Worm (Caenorhabditis elegans) whole organism, young adult: ENCODE results near the gene lex-1.
A peak's percentile ranks its signal among the peaks of the same experiment; 100 is the strongest.

Source experiments
- B0336.3 ChIP-seq: fragments of 200-800 bp; sonication (Bioruptor generic); IDR thresholded peaks from 2 replicates; pipeline ENCODE4 v1.3.6; 2022; ENCODE audit warnings: missing genetic modification characterization, missing compliant biosample characterization
- C06A6.2 ChIP-seq: fragments of 200-800 bp; sonication (Bioruptor generic); conservative IDR thresholded peaks from 2 replicates; pipeline ENCODE4 v1.3.6; 2022; ENCODE audit warnings: missing genetic modification characterization, missing compliant biosample characterization
- C17E4.6 ChIP-seq: fragments of 200-800 bp; sonication (Bioruptor generic); IDR thresholded peaks from 2 replicates; pipeline ENCODE4 v1.3.6; 2022; ENCODE audit warnings: missing genetic modification reagents, missing genetic modification characterization, missing compliant biosample characterization
- F33H1.4 ChIP-seq: fragments of 200-800 bp; sonication (Bioruptor generic); IDR thresholded peaks from 2 replicates; pipeline ENCODE4 v1.3.6; 2022; ENCODE audit warnings: missing genetic modification reagents, missing genetic modification characterization, missing compliant biosample characterization
- F39B2.1 ChIP-seq: fragments of 200-800 bp; sonication (Bioruptor generic); IDR thresholded peaks from 2 replicates; pipeline ENCODE4 v1.3.6; 2022; ENCODE audit warnings: missing genetic modification reagents, missing genetic modification characterization, missing compliant biosample characterization
- K11D2.4 ChIP-seq: fragments of 200-800 bp; sonication (Bioruptor generic); IDR thresholded peaks from 2 replicates; pipeline ENCODE4 v1.3.6; 2022; ENCODE audit warnings: missing genetic modification reagents, missing genetic modification characterization, missing compliant biosample characterization
- K12H6.12 ChIP-seq: fragments of 200-800 bp; sonication (Bioruptor generic); optimal IDR thresholded peaks from 2 replicates; lab custom pipeline; 2018; ENCODE audit warnings: mild to moderate bottlenecking, missing genetic modification characterization, missing compliant biosample characterization
- Y53G8AR.9 ChIP-seq: fragments of 200-800 bp; sonication (Bioruptor generic); conservative IDR thresholded peaks from 2 replicates; pipeline ENCODE4 v1.3.6; 2022; ENCODE audit warnings: missing genetic modification reagents, missing genetic modification characterization, missing compliant biosample characterization
- Y56A3A.18 ChIP-seq: fragments of 200-800 bp; sonication (Bioruptor generic); IDR thresholded peaks from 2 replicates; pipeline ENCODE4 v1.3.6; 2022; ENCODE audit warnings: missing genetic modification reagents, missing genetic modification characterization, missing compliant biosample characterization
- Y67H2A.10 ChIP-seq: fragments of 200-800 bp; sonication (Bioruptor generic); conservative IDR thresholded peaks from 2 replicates; pipeline ENCODE4 v1.3.6; 2022; ENCODE audit warnings: missing genetic modification reagents, missing genetic modification characterization, missing compliant biosample characterization
- Y95B8A.8 ChIP-seq: fragments of 200-800 bp; sonication (Bioruptor generic); IDR thresholded peaks from 2 replicates; pipeline ENCODE4 v1.3.6; 2022; ENCODE audit warnings: missing genetic modification reagents, missing genetic modification characterization, missing compliant biosample characterization
- athp-1 ChIP-seq: sonication (generic microtip); optimal IDR thresholded peaks from 2 replicates; lab custom pipeline; 2017; ENCODE audit warnings: mild to moderate bottlenecking, missing genetic modification characterization, missing compliant biosample characterization
- bed-1 ChIP-seq: fragments of 200-800 bp; sonication (Bioruptor generic); IDR thresholded peaks from 2 replicates; pipeline ENCODE4 v1.3.6; 2022; ENCODE audit warnings: missing genetic modification reagents, missing genetic modification characterization, missing compliant biosample characterization
- cebp-1 ChIP-seq, 2 experiments: fragments of 200-800 bp in 1 of 2; sonication (Bioruptor generic) in 1 of 2; sonication (generic microtip) in 1 of 2; IDR thresholded peaks in 1 of 2; optimal IDR thresholded peaks in 1 of 2; 2 replicates each; pipeline versions ENCODE4 v1.3.6 to Lab custom; 2017 to 2022; ENCODE audit warnings: missing compliant biosample characterization in 2 of 2, missing genetic modification characterization in 2 of 2, mild to moderate bottlenecking in 1 of 2, missing genetic modification reagents in 1 of 2, moderate library complexity in 1 of 2
- cebp-2 ChIP-seq: fragments of 200-800 bp; sonication (Bioruptor generic); IDR thresholded peaks from 2 replicates; pipeline ENCODE4 v1.3.6; 2022; ENCODE audit warnings: missing genetic modification characterization, missing compliant biosample characterization
- ceh-27 ChIP-seq: fragments of 200-800 bp; sonication (Bioruptor generic); optimal IDR thresholded peaks from 2 replicates; lab custom pipeline; 2018; ENCODE audit warnings: mild to moderate bottlenecking, missing genetic modification characterization, moderate library complexity, missing compliant biosample characterization
- chd-7 ChIP-seq: sonication (generic microtip); optimal IDR thresholded peaks from 2 replicates; lab custom pipeline; 2016; ENCODE audit warnings: mild to moderate bottlenecking, missing genetic modification characterization, moderate library complexity, missing compliant biosample characterization
- dox-1 ChIP-seq: fragments of 200-800 bp; sonication (Bioruptor generic); IDR thresholded peaks from 2 replicates; pipeline ENCODE4 v1.3.6; 2022; ENCODE audit warnings: missing genetic modification reagents, missing genetic modification characterization, missing compliant biosample characterization
- dpl-1 ChIP-seq: fragments of 150-350 bp; optimal IDR thresholded peaks from 2 replicates; lab custom pipeline; 2014; ENCODE audit warnings: missing biosample characterization, missing genetic modification reagents, missing genetic modification characterization
- efl-1 ChIP-seq: fragments of 150-350 bp; optimal IDR thresholded peaks from 2 replicates; lab custom pipeline; 2014; ENCODE audit warnings: missing biosample characterization, missing genetic modification reagents, missing genetic modification characterization
- fkh-3 ChIP-seq: sonication (generic microtip); optimal IDR thresholded peaks from 2 replicates; lab custom pipeline; 2016; ENCODE audit warnings: mild to moderate bottlenecking, missing genetic modification characterization, missing compliant biosample characterization
- hlh-12 ChIP-seq: sonication (generic microtip); optimal IDR thresholded peaks from 2 replicates; lab custom pipeline; 2016; ENCODE audit warnings: missing genetic modification characterization, missing compliant biosample characterization
- let-607 ChIP-seq, 2 experiments: fragments of 200-800 bp in 1 of 2; sonication (Bioruptor generic) in 1 of 2; sonication (generic microtip) in 1 of 2; optimal IDR thresholded peaks; 2 replicates each; lab custom pipeline; 2016 to 2018; ENCODE audit warnings: mild to moderate bottlenecking in 2 of 2, missing compliant biosample characterization in 2 of 2, missing genetic modification characterization in 2 of 2, moderate library complexity in 2 of 2, missing genotype in 1 of 2
- lin-54 ChIP-seq: fragments of 200-800 bp; sonication (Bioruptor generic); optimal IDR thresholded peaks from 2 replicates; lab custom pipeline; 2018; ENCODE audit warnings: mild to moderate bottlenecking, missing genetic modification characterization, missing compliant biosample characterization
- lsy-27 ChIP-seq: sonication (generic microtip); optimal IDR thresholded peaks from 2 replicates; lab custom pipeline; 2017; ENCODE audit warnings: missing genetic modification characterization, mild to moderate bottlenecking, missing compliant biosample characterization, antibody characterized with exemption, missing genotype, borderline replicate concordance; ENCODE audit not compliant: insufficient read depth
- madf-6 ChIP-seq: fragments of 200-800 bp; sonication (Bioruptor generic); IDR thresholded peaks from 2 replicates; pipeline ENCODE4 v1.3.6; 2022; ENCODE audit warnings: missing genetic modification reagents, missing genetic modification characterization, missing compliant biosample characterization
- nfyb-1 ChIP-seq: fragments of 200-800 bp; sonication (Bioruptor generic); IDR thresholded peaks from 2 replicates; pipeline ENCODE4 v1.3.6; 2022; ENCODE audit warnings: missing genetic modification reagents, missing genetic modification characterization, missing compliant biosample characterization
- nhr-120 ChIP-seq: fragments of 200-800 bp; sonication (Bioruptor generic); IDR thresholded peaks from 2 replicates; pipeline ENCODE4 v1.3.6; 2022; ENCODE audit warnings: missing genetic modification characterization, missing compliant biosample characterization
- nhr-179 ChIP-seq: sonication (generic microtip); optimal IDR thresholded peaks from 2 replicates; lab custom pipeline; 2016; ENCODE audit warnings: mild to moderate bottlenecking, missing genetic modification characterization, missing compliant biosample characterization
- nhr-80 ChIP-seq: sonication (generic microtip); optimal IDR thresholded peaks from 2 replicates; lab custom pipeline; 2016; ENCODE audit warnings: missing genetic modification characterization, missing compliant biosample characterization
- pha-4 ChIP-seq: fragments of 150-350 bp; sonication (generic microtip); optimal IDR thresholded peaks from 2 replicates; lab custom pipeline; 2014; ENCODE audit warnings: missing biosample characterization, missing genetic modification reagents, missing genetic modification characterization
- rcor-1 ChIP-seq: fragments of 200-800 bp; sonication (Bioruptor generic); IDR thresholded peaks from 2 replicates; pipeline ENCODE4 v1.3.6; 2022; ENCODE audit warnings: missing genetic modification reagents, missing genetic modification characterization, missing compliant biosample characterization
- repo-1 ChIP-seq: sonication (generic microtip); optimal IDR thresholded peaks from 2 replicates; lab custom pipeline; 2017; ENCODE audit warnings: mild to moderate bottlenecking, missing genetic modification characterization, missing compliant biosample characterization
- snpc-1.1 ChIP-seq: sonication (generic microtip); optimal IDR thresholded peaks from 2 replicates; lab custom pipeline; 2017; ENCODE audit warnings: missing genetic modification characterization, mild to moderate bottlenecking, missing compliant biosample characterization, antibody characterized with exemption, moderate library complexity, missing genotype, missing genetic modification reagents; ENCODE audit not compliant: insufficient read depth
- snpc-4 ChIP-seq, 5 experiments: fragments of 150-350 bp in 1 of 5; sonication (generic microtip) in 4 of 5; optimal IDR thresholded peaks; 2 replicates each; lab custom pipeline; 2014 to 2018; ENCODE audit warnings: missing genetic modification characterization in 5 of 5, missing biosample characterization in 3 of 5, antibody characterized with exemption in 2 of 5, mild to moderate bottlenecking in 2 of 5, missing compliant biosample characterization in 2 of 5, missing genotype in 2 of 5, moderate library complexity in 2 of 5, missing genetic modification reagents in 1 of 5
- sptf-2 ChIP-seq: fragments of 200-800 bp; sonication (Bioruptor generic); optimal IDR thresholded peaks from 2 replicates; lab custom pipeline; 2018; ENCODE audit warnings: mild to moderate bottlenecking, missing genetic modification characterization, missing compliant biosample characterization
- tbp1 ChIP-seq: fragments of 200-800 bp; sonication (Bioruptor generic); optimal IDR thresholded peaks from 2 replicates; lab custom pipeline; 2018; ENCODE audit warnings: mild to moderate bottlenecking, missing genetic modification characterization, missing compliant biosample characterization
- tbx-9 ChIP-seq: sonication (generic microtip); optimal IDR thresholded peaks from 2 replicates; lab custom pipeline; 2016; ENCODE audit warnings: borderline replicate concordance, missing genetic modification characterization, inconsistent platforms, missing compliant biosample characterization
- tlf-1 ChIP-seq: fragments of 200-800 bp; sonication (Bioruptor generic); optimal IDR thresholded peaks from 2 replicates; lab custom pipeline; 2018; ENCODE audit warnings: mild to moderate bottlenecking, missing genetic modification characterization, missing compliant biosample characterization
- xnd-1 ChIP-seq: sonication (generic microtip); optimal IDR thresholded peaks from 2 replicates; lab custom pipeline; 2016; ENCODE audit warnings: missing genotype, missing genetic modification reagents, missing genetic modification characterization, missing compliant biosample characterization
- zfh-2 ChIP-seq: fragments of 200-800 bp; sonication (Bioruptor generic); conservative IDR thresholded peaks from 2 replicates; pipeline ENCODE4 v1.3.6; 2022; ENCODE audit warnings: missing genetic modification reagents, missing genetic modification characterization, missing compliant biosample characterization
- zim-3 ChIP-seq: sonication (generic microtip); optimal IDR thresholded peaks from 2 replicates; lab custom pipeline; 2017; ENCODE audit warnings: mild to moderate bottlenecking, missing genetic modification characterization, moderate library complexity, missing compliant biosample characterization
- ztf-22 ChIP-seq: fragments of 200-800 bp; sonication (Bioruptor generic); optimal IDR thresholded peaks from 2 replicates; lab custom pipeline; 2018; ENCODE audit warnings: mild to moderate bottlenecking, missing genetic modification characterization, moderate library complexity, missing compliant biosample characterization
- ztf-26 ChIP-seq: sonication (generic microtip); optimal IDR thresholded peaks from 2 replicates; lab custom pipeline; 2017; ENCODE audit warnings: missing genetic modification characterization, missing compliant biosample characterization
- ztf-3 ChIP-seq: fragments of 200-800 bp; sonication (Bioruptor generic); optimal IDR thresholded peaks from 2 replicates; lab custom pipeline; 2018; ENCODE audit warnings: mild to moderate bottlenecking, missing genetic modification characterization, missing compliant biosample characterization

Gene lex-1

ce11 chrIV:12086498-12086897 is 7.2 kb downstream of the lex-1 start (continued):
- TF ChIP-seq let-607 (tag; optimal IDR thresholded peaks at IDR 0.05; lab: Kevin White, UChicago) (peak; percentile 63 to 65), bed-1 (GFP tag; lab: Robert Waterston, UW) (no peak), nhr-80 (tag; lab: Kevin White, UChicago) (peak; percentile 52), cebp-1 (GFP tag; IDR thresholded peaks at IDR 0.05; lab: Robert Waterston, UW) (no peak), cebp-1 (tag; optimal IDR thresholded peaks at IDR 0.05; lab: Kevin White, UChicago) (peak; percentile 79), snpc-1.1 (tag; lab: Kevin White, UChicago) (no peak)

DNA sequence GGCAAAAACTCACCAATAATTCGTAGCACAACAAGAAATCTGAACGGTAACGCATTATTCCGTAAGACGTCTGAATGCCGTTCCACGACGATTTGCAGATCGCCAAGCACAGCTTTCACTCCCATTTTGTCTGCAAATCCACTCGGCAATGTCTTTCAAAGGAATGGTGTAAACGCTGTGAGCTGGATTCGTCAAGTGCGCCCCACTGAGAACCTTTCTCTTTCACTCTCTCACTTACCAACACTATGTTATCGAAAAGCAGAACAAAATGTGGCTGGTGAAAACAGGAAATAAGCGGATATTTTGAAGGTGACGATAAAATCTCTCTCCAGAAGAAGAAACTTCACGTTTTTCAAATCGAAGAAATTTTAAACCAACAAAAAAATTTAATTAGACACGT is 9.6 kb downstream of the lex-1 start:
- TF ChIP-seq tlf-1 (GFP tag; lab: Kevin White, UChicago), result no peak
- no peak for TF ChIP-seq nfyb-1 (GFP tag; lab: Robert Waterston, UW)
- TF ChIP-seq dpl-1 (GFP tag; lab: Kevin White, UChicago), result no peak
- peak; percentile 35; the same call in 1 of the 2 replicates for TF ChIP-seq madf-6 (GFP tag; lab: Robert Waterston, UW)
- TF ChIP-seq F33H1.4 (GFP tag; lab: Robert Waterston, UW), result no peak
- no peak for TF ChIP-seq fkh-3 (tag; lab: Kevin White, UChicago)
- TF ChIP-seq athp-1 (tag; lab: Kevin White, UChicago), result no peak
- no peak for TF ChIP-seq repo-1
- TF ChIP-seq zfh-2 (GFP tag; lab: Robert Waterston, UW), result no peak
- peak; percentile 39 for TF ChIP-seq ceh-27 (GFP tag; lab: Kevin White, UChicago)
- TF ChIP-seq C06A6.2 (GFP tag; lab: Robert Waterston, UW), result no peak
- no peak for TF ChIP-seq tbp1 (GFP tag; lab: Kevin White, UChicago)
- TF ChIP-seq let-607 (tag; optimal IDR thresholded peaks at IDR 0.05; lab: Kevin White, UChicago), result no peak
- TF ChIP-seq zim-3 (tag; lab: Kevin White, UChicago), result no peak
- no peak for TF ChIP-seq chd-7 (tag; lab: Kevin White, UChicago)
- TF ChIP-seq sptf-2 (GFP tag; lab: Kevin White, UChicago), result no peak
- TF ChIP-seq tbx-9, result no peak
- TF ChIP-seq Y56A3A.18 (GFP tag; lab: Robert Waterston, UW), result 0 out of 2 replicates have a peak, but pooled peaks have one; percentile 10
- TF ChIP-seq K12H6.12 (tag; lab: Kevin White, UChicago), result no peak
- TF ChIP-seq snpc-1.1 (tag; lab: Kevin White, UChicago), result no peak
- no peak for TF ChIP-seq pha-4
- no peak for TF ChIP-seq C17E4.6 (GFP tag; lab: Robert Waterston, UW)
- no peak for TF ChIP-seq xnd-1 (tag; lab: Kevin White, UChicago)
- no peak for TF ChIP-seq snpc-4 (GFP tag; optimal IDR thresholded peaks at IDR 0.05; lab: Kevin White, UChicago)
- no peak for TF ChIP-seq snpc-4 (tag; optimal IDR thresholded peaks at IDR 0.05; lab: Kevin White, UChicago)
- no peak for TF ChIP-seq ztf-22 (GFP tag; lab: Kevin White, UChicago)
- no peak for TF ChIP-seq rcor-1 (GFP tag; lab: Robert Waterston, UW)
- no peak for TF ChIP-seq dox-1
- TF ChIP-seq cebp-2, result 0 out of 2 replicates have a peak, but pooled peaks have one; percentile 43
- no peak for TF ChIP-seq nhr-179 (tag; lab: Kevin White, UChicago)
- no peak for TF ChIP-seq F39B2.1
- TF ChIP-seq lsy-27, result no peak
- no peak for TF ChIP-seq Y95B8A.8 (GFP tag; lab: Robert Waterston, UW)
- no peak for TF ChIP-seq ztf-3 (GFP tag; lab: Kevin White, UChicago)
- TF ChIP-seq K11D2.4, result no peak
- TF ChIP-seq efl-1 (GFP tag; lab: Kevin White, UChicago), result no peak
- TF ChIP-seq Y67H2A.10 (GFP tag; lab: Robert Waterston, UW), result no peak
- no peak for TF ChIP-seq Y53G8AR.9 (GFP tag; lab: Robert Waterston, UW)
- TF ChIP-seq lin-54, result no peak
- no peak for TF ChIP-seq nhr-120 (GFP tag; lab: Robert Waterston, UW)
- no peak for TF ChIP-seq cebp-1 (GFP tag; IDR thresholded peaks at IDR 0.05; lab: Robert Waterston, UW)
- TF ChIP-seq cebp-1 (tag; optimal IDR thresholded peaks at IDR 0.05; lab: Kevin White, UChicago), result peak; percentile 25
- 0 out of 2 replicates have a peak, but pooled peaks have one; percentile 39 for TF ChIP-seq B0336.3 (GFP tag; lab: Robert Waterston, UW)
- TF ChIP-seq hlh-12 (tag; lab: Kevin White, UChicago), result no peak
- TF ChIP-seq nhr-80 (tag; lab: Kevin White, UChicago), result peak; percentile 14
- TF ChIP-seq ztf-26 (tag; lab: Kevin White, UChicago), result no peak
